Fruit fly (Drosophila melanogaster) whole organism, embryonic: ENCODE results near the gene CG42375.

Experiments
- Asciz ChIP-seq: fragments of 200-800 bp; sonication (Bioruptor generic); optimal IDR thresholded peaks from 2 replicates; lab custom pipeline; 2017; ENCODE audit warnings: missing biosample characterization, mild to moderate bottlenecking, missing genetic modification characterization, missing genetic modification reagents
- Atf6 ChIP-seq: fragments of 200-800 bp; sonication (Bioruptor generic); IDR thresholded peaks from 2 replicates; pipeline ENCODE4 v1.3.6; 2022; ENCODE audit warnings: missing biosample characterization, missing genetic modification characterization
- BtbVII ChIP-seq: fragments of 200-800 bp; sonication (Bioruptor generic); optimal IDR thresholded peaks from 3 replicates; lab custom pipeline; 2017; ENCODE audit warnings: missing biosample characterization, mild to moderate bottlenecking, missing genetic modification characterization
- CG10267 ChIP-seq: fragments of 200-800 bp; sonication (Bioruptor generic); optimal IDR thresholded peaks from 2 replicates; lab custom pipeline; 2018; ENCODE audit warnings: missing biosample characterization, mild to moderate bottlenecking, missing genetic modification characterization, moderate library complexity
- CG10431 ChIP-seq: fragments of 200-800 bp; sonication (Bioruptor generic); optimal IDR thresholded peaks from 3 replicates; lab custom pipeline; 2018; ENCODE audit warnings: missing biosample characterization, mild to moderate bottlenecking, missing genetic modification characterization
- CG11456 ChIP-seq: fragments of 200-800 bp; sonication (Bioruptor generic); IDR thresholded peaks from 3 replicates; pipeline ENCODE4 v1.3.6; 2022; ENCODE audit warnings: missing biosample characterization, missing genetic modification characterization
- CG11560 ChIP-seq: fragments of 200-800 bp; sonication (Bioruptor generic); IDR thresholded peaks from 3 replicates; pipeline ENCODE4 v1.3.6; 2022; ENCODE audit warnings: missing biosample characterization, missing genetic modification characterization
- CG11695 ChIP-seq: fragments of 200-800 bp; sonication (Bioruptor generic); IDR thresholded peaks from 3 replicates; pipeline ENCODE4 v1.3.6; 2022; ENCODE audit warnings: missing biosample characterization, missing genetic modification characterization
- CG1233 ChIP-seq: fragments of 200-800 bp; sonication (Bioruptor generic); optimal IDR thresholded peaks from 4 replicates; lab custom pipeline; 2018; ENCODE audit warnings: missing biosample characterization, mild to moderate bottlenecking, missing genetic modification characterization
- CG14014 ChIP-seq: fragments of 200-800 bp; sonication (Bioruptor generic); IDR thresholded peaks from 2 replicates; pipeline ENCODE4 v1.3.6; 2022; ENCODE audit warnings: missing biosample characterization, missing genetic modification characterization
- CG14441 ChIP-seq: fragments of 200-800 bp; sonication (Bioruptor generic); IDR thresholded peaks from 2 replicates; pipeline ENCODE4 v1.3.6; 2022; ENCODE audit warnings: missing biosample characterization, missing genetic modification characterization
- CG14667 ChIP-seq: fragments of 200-800 bp; sonication (Bioruptor generic); IDR thresholded peaks from 2 replicates; pipeline ENCODE4 v1.3.6; 2022; ENCODE audit warnings: missing biosample characterization, missing genetic modification characterization
- CG1602 ChIP-seq: fragments of 200-800 bp; sonication (Bioruptor generic); optimal IDR thresholded peaks from 3 replicates; lab custom pipeline; 2016; ENCODE audit warnings: missing biosample characterization, missing genetic modification characterization
- CG18619 ChIP-seq: fragments of 200-800 bp; sonication (Bioruptor generic); optimal IDR thresholded peaks from 3 replicates; lab custom pipeline; 2017; ENCODE audit warnings: missing biosample characterization, mild to moderate bottlenecking, missing genetic modification characterization
- CG2678 ChIP-seq: fragments of 200-800 bp; sonication (Bioruptor generic); optimal IDR thresholded peaks from 3 replicates; lab custom pipeline; 2019; ENCODE audit warnings: missing biosample characterization, mild to moderate bottlenecking, missing genetic modification characterization, moderate library complexity
- CG31224 ChIP-seq: fragments of 200-800 bp; sonication (Bioruptor generic); IDR thresholded peaks from 2 replicates; pipeline ENCODE4 v1.3.6; 2022; ENCODE audit warnings: missing biosample characterization, missing genetic modification characterization
- CG3163 ChIP-seq: fragments of 200-800 bp; sonication (Bioruptor generic); optimal IDR thresholded peaks from 3 replicates; lab custom pipeline; 2016; ENCODE audit warnings: missing biosample characterization, missing genetic modification characterization
- CG32767 ChIP-seq: fragments of 200-800 bp; sonication (Bioruptor generic); IDR thresholded peaks from 2 replicates; pipeline ENCODE4 v1.3.6; 2022; ENCODE audit warnings: missing biosample characterization, missing genetic modification characterization
- CG3726 ChIP-seq: fragments of 200-800 bp; sonication (Bioruptor generic); IDR thresholded peaks from 3 replicates; pipeline ENCODE4, ENCODE4 v1.3.6; 2022; ENCODE audit warnings: missing biosample characterization, missing genetic modification characterization
- CG3847 ChIP-seq: fragments of 200-800 bp; sonication (Bioruptor generic); IDR thresholded peaks from 2 replicates; pipeline ENCODE4 v1.3.6; 2022; ENCODE audit warnings: missing biosample characterization, missing genetic modification characterization
- CG42726 ChIP-seq: fragments of 200-800 bp; sonication (Bioruptor generic); IDR thresholded peaks from 2 replicates; pipeline ENCODE4 v1.3.6; 2022; ENCODE audit warnings: missing biosample characterization, missing genetic modification characterization; ENCODE audit not compliant: partially characterized antibody
- CG4282 ChIP-seq: fragments of 200-800 bp; sonication (Bioruptor generic); optimal IDR thresholded peaks from 2 replicates; lab custom pipeline; 2016; ENCODE audit warnings: missing biosample characterization, missing genetic modification characterization
- CG4854 ChIP-seq: fragments of 200-800 bp; sonication (Bioruptor generic); optimal IDR thresholded peaks from 2 replicates; lab custom pipeline; 2016; ENCODE audit warnings: missing biosample characterization, missing genetic modification characterization, inconsistent platforms
- CG5180 ChIP-seq: fragments of 200-800 bp; sonication (Bioruptor generic); optimal IDR thresholded peaks from 3 replicates; lab custom pipeline; 2017; ENCODE audit warnings: missing biosample characterization, missing genetic modification characterization, mild to moderate bottlenecking, moderate library complexity, missing genetic modification reagents
- CG5953 ChIP-seq: fragments of 200-800 bp; sonication (Bioruptor generic); IDR thresholded peaks from 2 replicates; pipeline ENCODE4 v1.3.6; 2022; ENCODE audit warnings: missing biosample characterization, missing genetic modification characterization
- CG7357 ChIP-seq: fragments of 200-800 bp; sonication (Bioruptor generic); IDR thresholded peaks from 3 replicates; pipeline ENCODE4 v1.3.6; 2022; ENCODE audit warnings: missing biosample characterization, missing genetic modification characterization
- CG9817 ChIP-seq: fragments of 200-800 bp; sonication (Bioruptor generic); optimal IDR thresholded peaks from 2 replicates; lab custom pipeline; 2018; ENCODE audit warnings: missing biosample characterization, mild to moderate bottlenecking, missing genetic modification characterization, moderate library complexity
- D19B ChIP-seq: fragments of 200-800 bp; sonication (Bioruptor generic); optimal IDR thresholded peaks from 2 replicates; lab custom pipeline; 2017; ENCODE audit warnings: missing biosample characterization, mild to moderate bottlenecking, missing genetic modification characterization
- E2f1 ChIP-seq: fragments of 200-800 bp; sonication (Bioruptor generic); IDR thresholded peaks from 2 replicates; pipeline ENCODE4 v1.3.6; 2022; ENCODE audit warnings: missing biosample characterization, missing genetic modification characterization
- Fer2 ChIP-seq: fragments of 200-800 bp; sonication (Bioruptor generic); optimal IDR thresholded peaks from 2 replicates; lab custom pipeline; 2018; ENCODE audit warnings: missing biosample characterization, mild to moderate bottlenecking, missing genetic modification characterization, moderate library complexity
- Hmr ChIP-seq: fragments of 200-800 bp; sonication (Bioruptor generic); optimal IDR thresholded peaks from 3 replicates; lab custom pipeline; 2017; ENCODE audit warnings: mild to moderate bottlenecking, missing biosample characterization, missing genetic modification reagents, missing genetic modification characterization
- Hr78 ChIP-seq, 2 experiments: fragments of 200-800 bp in 1 of 2; fragments of >200 bp in 1 of 2; sonication (Bioruptor generic) in 1 of 2; optimal IDR thresholded peaks; 2 replicates each; lab custom pipeline; 2017 to 2019; ENCODE audit warnings: missing biosample characterization in 2 of 2, missing genetic modification characterization in 2 of 2, mild to moderate bottlenecking in 1 of 2, moderate library complexity in 1 of 2
- Oaz ChIP-seq: fragments of 200-800 bp; sonication (Bioruptor generic); IDR thresholded peaks from 2 replicates; pipeline ENCODE4 v1.3.6; 2022; ENCODE audit warnings: missing biosample characterization, missing genetic modification characterization
- Poxn ChIP-seq: fragments of 200-800 bp; sonication (Bioruptor generic); IDR thresholded peaks from 2 replicates; pipeline ENCODE4 v1.3.6; 2022; ENCODE audit warnings: missing biosample characterization, missing genetic modification characterization
- TFAM ChIP-seq: fragments of 200-800 bp; sonication (Bioruptor generic); optimal IDR thresholded peaks from 2 replicates; lab custom pipeline; 2017; ENCODE audit warnings: missing biosample characterization, missing genetic modification characterization, inconsistent platforms
- Trl ChIP-seq, 3 experiments: fragments of >200 bp in 2 of 3; fragments of 200-800 bp in 1 of 3; sonication (Bioruptor generic) in 1 of 3; optimal IDR thresholded peaks; 2 replicates in 1 of 3; 3 replicates in 2 of 3; lab custom pipeline; 2016 to 2017; ENCODE audit warnings: missing biosample characterization in 1 of 3, missing genetic modification characterization in 1 of 3
- Xrp1 ChIP-seq: fragments of 200-800 bp; sonication (Bioruptor generic); IDR thresholded peaks from 2 replicates; pipeline ENCODE4 v1.3.6; 2022; ENCODE audit warnings: missing biosample characterization, missing genetic modification characterization
- abd-A ChIP-seq: fragments of 200-800 bp; sonication (Bioruptor generic); optimal IDR thresholded peaks from 3 replicates; lab custom pipeline; 2019; ENCODE audit warnings: missing biosample characterization, mild to moderate bottlenecking, missing genetic modification characterization, moderate library complexity
- caup ChIP-seq: fragments of 200-800 bp; sonication (Bioruptor generic); optimal IDR thresholded peaks from 3 replicates; lab custom pipeline; 2017; ENCODE audit warnings: missing biosample characterization, mild to moderate bottlenecking, missing genetic modification characterization, moderate library complexity; ENCODE audit not compliant: severe bottlenecking
- chinmo ChIP-seq: fragments of 200-800 bp; sonication (Bioruptor generic); IDR thresholded peaks from 4 replicates; pipeline ENCODE4 v1.3.6; 2022; ENCODE audit warnings: missing biosample characterization, missing genetic modification characterization; ENCODE audit not compliant: partially characterized antibody
- dati ChIP-seq: fragments of 200-800 bp; sonication (Bioruptor generic); IDR thresholded peaks from 2 replicates; pipeline ENCODE4 v1.3.6; 2022; ENCODE audit warnings: missing biosample characterization, missing genetic modification characterization
- h ChIP-seq: fragments of >200 bp; optimal IDR thresholded peaks from 2 replicates; lab custom pipeline; 2017
- kay ChIP-seq: fragments of 200-800 bp; sonication (Bioruptor generic); optimal IDR thresholded peaks from 2 replicates; lab custom pipeline; 2016; ENCODE audit warnings: missing biosample characterization, missing genetic modification characterization
- nerfin-2 ChIP-seq: fragments of 200-800 bp; sonication (Bioruptor generic); IDR thresholded peaks from 2 replicates; pipeline ENCODE4 v1.3.6; 2022; ENCODE audit warnings: missing biosample characterization, missing genetic modification characterization; ENCODE audit not compliant: partially characterized antibody
- oc ChIP-seq: fragments of 200-800 bp; sonication (Bioruptor generic); optimal IDR thresholded peaks from 2 replicates; lab custom pipeline; 2018; ENCODE audit warnings: missing biosample characterization, mild to moderate bottlenecking, missing genetic modification characterization, moderate library complexity
- pb ChIP-seq: fragments of 200-800 bp; sonication (Bioruptor generic); optimal IDR thresholded peaks from 3 replicates; lab custom pipeline; 2016; ENCODE audit warnings: missing biosample characterization, missing genetic modification characterization
- sd ChIP-seq: fragments of 200-800 bp; sonication (Bioruptor generic); optimal IDR thresholded peaks from 3 replicates; lab custom pipeline; 2018; ENCODE audit warnings: missing biosample characterization, mild to moderate bottlenecking, missing genetic modification characterization, moderate library complexity
- sens-2 ChIP-seq: fragments of 200-800 bp; sonication (Bioruptor generic); IDR thresholded peaks from 2 replicates; pipeline ENCODE4 v1.3.6; 2022; ENCODE audit warnings: missing biosample characterization, missing genetic modification characterization
- ssp ChIP-seq: fragments of 200-800 bp; sonication (Bioruptor generic); IDR thresholded peaks from 2 replicates; pipeline ENCODE4 v1.3.6; 2022; ENCODE audit warnings: missing biosample characterization, missing genetic modification characterization
- trem ChIP-seq: fragments of 200-800 bp; optimal IDR thresholded peaks from 3 replicates; lab custom pipeline; 2019; ENCODE audit warnings: missing biosample characterization, mild to moderate bottlenecking, missing genetic modification characterization, moderate library complexity

CG42375 gene

dm6 chr3R:13796607-13797246 is 17.3 kb downstream of the CG42375 start (continued):
- TF ChIP-seq CG42726 (GFP tag; lab: Robert Waterston, UW): no peak
- TF ChIP-seq Atf6 (GFP tag; lab: Robert Waterston, UW): no peak
- TF ChIP-seq CG11695 (GFP tag; lab: Robert Waterston, UW): no peak
- no peak for TF ChIP-seq ssp (GFP tag; lab: Robert Waterston, UW)
- TF ChIP-seq kay: no peak
- peak; percentile 61 to 65 for TF ChIP-seq Trl (optimal IDR thresholded peaks at IDR 0.05; lab: Kevin White, UChicago)
- no peak for TF ChIP-seq Trl (GFP tag; optimal IDR thresholded peaks at IDR 0.05; lab: Kevin White, UChicago)
- TF ChIP-seq CG4854: no peak
- TF ChIP-seq Xrp1: no peak
- TF ChIP-seq CG32767 (GFP tag; lab: Robert Waterston, UW): no peak
- no peak for TF ChIP-seq Fer2
- TF ChIP-seq E2f1 (GFP tag; lab: Robert Waterston, UW): no peak
- TF ChIP-seq CG11560 (tag; lab: Robert Waterston, UW): no peak
- TF ChIP-seq dati (GFP tag; lab: Robert Waterston, UW): no peak
- TF ChIP-seq CG7357 (GFP tag; lab: Robert Waterston, UW): no peak
- no peak for TF ChIP-seq Poxn (GFP tag; lab: Robert Waterston, UW)
- TF ChIP-seq CG9817 (tag; lab: Kevin White, UChicago): no peak
- TF ChIP-seq CG4282: no peak
- TF ChIP-seq CG5180 (GFP tag; lab: Kevin White, UChicago): peak; percentile 65
- TF ChIP-seq TFAM (GFP tag; lab: Kevin White, UChicago): no peak
- TF ChIP-seq D19B (GFP tag; lab: Kevin White, UChicago): no peak
- peak; percentile 54 for TF ChIP-seq oc
- TF ChIP-seq CG3163 (GFP tag; lab: Kevin White, UChicago): peak; percentile 94
- TF ChIP-seq CG1602: no peak
- TF ChIP-seq CG10267 (tag; lab: Kevin White, UChicago): no peak
- no peak for TF ChIP-seq BtbVII (GFP tag; lab: Kevin White, UChicago)
- no peak for TF ChIP-seq nerfin-2 (GFP tag; lab: Robert Waterston, UW)
- TF ChIP-seq CG3726 (GFP tag; lab: Robert Waterston, UW): no peak
- peak; percentile 30 for TF ChIP-seq sd (tag; lab: Kevin White, UChicago)
- 0 out of 4 replicates have a peak, but pooled peaks have one; percentile 35 for TF ChIP-seq chinmo (GFP tag; lab: Robert Waterston, UW)
- no peak for TF ChIP-seq Oaz
- TF ChIP-seq CG11456 (GFP tag; lab: Robert Waterston, UW): no peak
- peak; percentile 54 for TF ChIP-seq abd-A
- TF ChIP-seq CG14667: no peak
- TF ChIP-seq CG10431: no peak
- TF ChIP-seq CG2678 (tag; lab: Kevin White, UChicago): no peak
- TF ChIP-seq sens-2 (GFP tag; lab: Robert Waterston, UW): no peak
- TF ChIP-seq caup (GFP tag; lab: Kevin White, UChicago): no peak
- no peak for TF ChIP-seq CG5953 (GFP tag; lab: Robert Waterston, UW)
- TF ChIP-seq CG14441 (GFP tag; lab: Robert Waterston, UW): no peak
- no peak for TF ChIP-seq CG18619 (GFP tag; lab: Kevin White, UChicago)
- TF ChIP-seq h (lab: Kevin White, UChicago): no peak
- peak in 1 of 2 experiments; percentile 63 for TF ChIP-seq Hr78 (GFP tag; optimal IDR thresholded peaks at IDR 0.05; lab: Kevin White, UChicago)
- no peak for TF ChIP-seq CG14014 (GFP tag; lab: Robert Waterston, UW)
- no peak for TF ChIP-seq CG3847 (GFP tag; lab: Robert Waterston, UW)
- TF ChIP-seq CG31224: peak; percentile 55
- TF ChIP-seq Hmr (GFP tag; lab: Kevin White, UChicago): no peak
- TF ChIP-seq trem: no peak
- no peak for TF ChIP-seq CG1233 (GFP tag; lab: Kevin White, UChicago)
- no peak for TF ChIP-seq pb (GFP tag; lab: Kevin White, UChicago)
- no peak for TF ChIP-seq Asciz
